Fruit fly (Drosophila melanogaster) whole organism, wandering third instar larva: ENCODE results near the gene CG33331.

ENCODE experiments used
- HLH106 ChIP-seq: fragments of 200-800 bp; optimal IDR thresholded peaks from 3 replicates; lab custom pipeline; 2019; ENCODE audit warnings: missing biosample characterization, mild to moderate bottlenecking, missing genetic modification characterization, moderate library complexity
- Mio ChIP-seq: sonication (Bioruptor generic); optimal IDR thresholded peaks from 2 replicates; lab custom pipeline; 2016; ENCODE audit warnings: missing biosample characterization, missing genetic modification characterization
- N ChIP-seq: fragments of >200 bp; optimal IDR thresholded peaks from 2 replicates; lab custom pipeline; 2018; ENCODE audit warnings: missing biosample characterization, missing external identifiers, missing genetic modification characterization
- dmrt93B ChIP-seq: fragments of 200-800 bp; sonication (Bioruptor generic); optimal IDR thresholded peaks from 2 replicates; lab custom pipeline; 2018; ENCODE audit warnings: missing biosample characterization, mild to moderate bottlenecking, missing genetic modification characterization

dm6 chr3R:14864819-14865218 lies 21.4 kb upstream of the CG33331 start:
- TF ChIP-seq N (GFP tag; lab: Kevin White, UChicago) (no peak), dmrt93B (GFP tag; lab: Kevin White, UChicago) (no peak), HLH106 (tag; lab: Kevin White, UChicago) (no peak), Mio (GFP tag; lab: Kevin White, UChicago) (no peak)
